Fruit fly (Drosophila melanogaster): Measurements from ENCODE around the gene FoxK.
A peak's percentile ranks its signal among the peaks of the same experiment; 100 is the strongest.

Gene FoxK

dm6 chr3L:11074043-11074853 is 46.3 kb downstream of the FoxK start, which contains the start of the genes Pfdn2 and Noc1 (continued):
- TF ChIP-seq knrl (GFP tag; IDR thresholded peaks at IDR 0.05; ENCODE audit: partially characterized antibody) (no peak), CG7963 (GFP tag; IDR thresholded peaks at IDR 0.05; ENCODE audit: partially characterized antibody) (no peak), Ravus (GFP tag; IDR thresholded peaks at IDR 0.05) (no peak), Chrac-16 (GFP tag; optimal IDR thresholded peaks at IDR 0.05) (peak; percentile 42), gem (tag; optimal IDR thresholded peaks at IDR 0.05) (no peak), salm (tag; optimal IDR thresholded peaks at IDR 0.05) (peak; percentile 12), dm (GFP tag; optimal IDR thresholded peaks at IDR 0.05) (peak; percentile 57), CG1832 (GFP tag; optimal IDR thresholded peaks at IDR 0.05) (no peak), CG6689 (GFP tag; IDR thresholded peaks at IDR 0.05) (peak; percentile 36; the same call in 1 of the 2 replicates), dati (GFP tag; IDR thresholded peaks at IDR 0.05) (no peak), ci (GFP tag; IDR thresholded peaks at IDR 0.05) (no peak), Blimp-1 (GFP tag; optimal IDR thresholded peaks at IDR 0.05) (no peak), pfk (GFP tag; optimal IDR thresholded peaks at IDR 0.05) (no peak), YL-1 (GFP tag; optimal IDR thresholded peaks at IDR 0.05) (peak; percentile 33), CG10321 (GFP tag; IDR thresholded peaks at IDR 0.05) (no peak), CG10543 (GFP tag; optimal IDR thresholded peaks at IDR 0.05) (no peak), CG33557 (GFP tag; optimal IDR thresholded peaks at IDR 0.05) (peak; percentile 30), Rx (GFP tag; IDR thresholded peaks at IDR 0.05) (no peak), jigr1 (GFP tag; IDR thresholded peaks at IDR 0.05) (0 out of 3 replicates have a peak, but pooled peaks have one; percentile 27), Hey (tag; optimal IDR thresholded peaks at IDR 0.05) (no peak), croc (GFP tag; conservative IDR thresholded peaks at IDR 0.05) (no peak; the same call in 2 of the 3 replicates), CG12219 (GFP tag; optimal IDR thresholded peaks at IDR 0.05) (no peak), CG17802 (tag; optimal IDR thresholded peaks at IDR 0.05) (no peak), Atf-2 (GFP tag; optimal IDR thresholded peaks at IDR 0.05) (no peak), pho (GFP tag; optimal IDR thresholded peaks at IDR 0.05) (no peak), CG2120 (GFP tag; optimal IDR thresholded peaks at IDR 0.05) (peak; percentile 70), tin (GFP tag; optimal IDR thresholded peaks at IDR 0.05) (peak; percentile 23), Myb (GFP tag; optimal IDR thresholded peaks at IDR 0.05) (no peak), grau (tag; optimal IDR thresholded peaks at IDR 0.05) (peak; percentile 71), C15 (GFP tag; IDR thresholded peaks at IDR 0.05) (0 out of 3 replicates have a peak, but pooled peaks have one; percentile 18), Dref (GFP tag; IDR thresholded peaks at IDR 0.05) (no peak), CG7786 (GFP tag; optimal IDR thresholded peaks at IDR 0.05) (no peak), ash1 (GFP tag; optimal IDR thresholded peaks at IDR 0.05) (no peak), CG9876 (GFP tag; optimal IDR thresholded peaks at IDR 0.05) (no peak), nerfin-1 (tag; optimal IDR thresholded peaks at IDR 0.05) (no peak), H15 (GFP tag; IDR thresholded peaks at IDR 0.05) (no peak), CG31388 (GFP tag; optimal IDR thresholded peaks at IDR 0.05) (no peak), Adf1 (GFP tag; IDR thresholded peaks at IDR 0.05) (no peak), phol (tag; optimal IDR thresholded peaks at IDR 0.05) (peak; percentile 42), Dll (GFP tag; IDR thresholded peaks at IDR 0.05; ENCODE audit: partially characterized antibody) (no peak), Dp (GFP tag; optimal IDR thresholded peaks at IDR 0.05) (peak; percentile 7), CG5953 (GFP tag; IDR thresholded peaks at IDR 0.05) (no peak), sug (tag; optimal IDR thresholded peaks at IDR 0.05) (peak; percentile 58), Xrp1 (GFP tag; IDR thresholded peaks at IDR 0.05) (peak; percentile 48; the same call in 1 of the 2 replicates), fd64A (GFP tag; optimal IDR thresholded peaks at IDR 0.05) (no peak), CG4360 (GFP tag; IDR thresholded peaks at IDR 0.05) (no peak), schlank (tag; optimal IDR thresholded peaks at IDR 0.05) (no peak), dysf (GFP tag; IDR thresholded peaks at IDR 0.05) (peak; percentile 60; the same call in 2 of the 3 replicates), Mes4 (GFP tag; optimal IDR thresholded peaks at IDR 0.05) (no peak), ab (GFP tag; optimal IDR thresholded peaks at IDR 0.05) (no peak)
